Fruit fly (Drosophila melanogaster): Measurements from ENCODE around the gene Lgr4.

Lgr4 gene

DNA sequence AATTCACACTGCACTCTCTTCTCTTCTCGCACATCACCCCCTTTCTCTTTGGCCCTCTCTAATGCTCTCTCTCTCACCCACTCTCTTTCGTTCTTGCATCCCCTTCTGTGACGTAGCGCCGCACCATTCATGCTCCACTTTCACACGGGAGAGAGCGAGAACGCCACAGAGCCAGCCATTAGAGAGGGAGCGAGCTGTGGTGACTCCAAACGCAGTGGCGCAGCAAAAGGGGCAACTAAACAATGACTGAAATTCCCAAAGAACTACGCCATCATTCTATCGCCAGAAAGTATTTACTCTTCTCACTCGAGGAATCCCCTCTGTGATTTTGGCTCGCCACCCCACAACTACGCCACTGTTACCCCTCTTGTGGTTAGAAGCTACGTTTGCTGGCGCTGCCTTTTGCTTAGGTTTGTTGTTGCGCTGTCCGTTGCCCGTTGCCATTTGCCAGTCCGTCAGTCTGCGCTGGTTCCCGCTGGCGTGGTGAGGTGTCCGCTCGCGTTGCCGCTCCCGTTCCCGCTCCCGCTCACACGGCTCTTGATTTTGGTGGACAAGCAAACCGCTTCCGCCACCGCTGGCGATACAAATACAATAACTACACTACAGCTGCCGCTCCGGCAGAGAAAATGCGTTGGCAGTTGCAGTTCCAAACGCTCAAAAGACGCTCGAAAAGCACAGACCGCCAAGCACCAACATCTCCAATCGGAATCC, 57.7 kb downstream of the Lgr4 start:
- TF ChIP-seq Dip3 (GFP tag; optimal IDR thresholded peaks at IDR 0.05) (peak; percentile 99), CG6813 (GFP tag; optimal IDR thresholded peaks at IDR 0.05) (peak; percentile 99), CG15601 (tag; optimal IDR thresholded peaks at IDR 0.05) (peak; percentile 94), cato (GFP tag; optimal IDR thresholded peaks at IDR 0.05; ENCODE audit: borderline replicate concordance) (peak; percentile 96), croc (GFP tag; conservative IDR thresholded peaks at IDR 0.05) (peak; percentile 98), CG9609 (GFP tag; optimal IDR thresholded peaks at IDR 0.05) (peak; percentile 99), CG14050 (GFP tag; IDR thresholded peaks at IDR 0.05) (peak; percentile 99), unc-4 (GFP tag; IDR thresholded peaks at IDR 0.05; ENCODE audit: partially characterized antibody) (0 out of 2 replicates have a peak, but pooled peaks have one; percentile 33), vnd (GFP tag; IDR thresholded peaks at IDR 0.05; ENCODE audit: partially characterized antibody) (no peak), CG42726 (GFP tag; IDR thresholded peaks at IDR 0.05; ENCODE audit: partially characterized antibody) (peak; percentile 3; the same call in 1 of the 2 replicates), pita (GFP tag; optimal IDR thresholded peaks at IDR 0.05) (no peak), Ptx1 (GFP tag; IDR thresholded peaks at IDR 0.05) (peak; percentile 99), sim (GFP tag; IDR thresholded peaks at IDR 0.05) (peak; percentile 98), CG34224 (GFP tag; IDR thresholded peaks at IDR 0.05; ENCODE audit: partially characterized antibody) (peak; percentile 49; the same call in 1 of the 3 replicates), CrebB (tag; optimal IDR thresholded peaks at IDR 0.05) (peak; percentile 98), Dip2 (GFP tag; IDR thresholded peaks at IDR 0.05) (peak; percentile 67), CG17912 (GFP tag; optimal IDR thresholded peaks at IDR 0.05) (peak; percentile 82), sima (GFP tag; optimal IDR thresholded peaks at IDR 0.05) (peak; percentile 97), CG11456 (GFP tag; IDR thresholded peaks at IDR 0.05) (peak; percentile 100), B-H1 (GFP tag; IDR thresholded peaks at IDR 0.05) (peak; percentile 99), CG11398 (GFP tag; optimal IDR thresholded peaks at IDR 0.05) (peak; percentile 99), Doc3 (GFP tag; IDR thresholded peaks at IDR 0.05; ENCODE audit: partially characterized antibody) (no peak), Gsc (GFP tag; IDR thresholded peaks at IDR 0.05) (peak; percentile 97), NfI (GFP tag; optimal IDR thresholded peaks at IDR 0.05) (peak; percentile 99), CG3407 (GFP tag; optimal IDR thresholded peaks at IDR 0.05) (peak; percentile 96), Ets65A (GFP tag) (peak; percentile 100), CG17359 (tag; optimal IDR thresholded peaks at IDR 0.05) (peak; percentile 99), cg (GFP tag; optimal IDR thresholded peaks at IDR 0.05) (no peak), CG4360 (GFP tag; IDR thresholded peaks at IDR 0.05) (peak; percentile 92), Poxn (GFP tag; IDR thresholded peaks at IDR 0.05) (peak; percentile 98), trh (GFP tag; optimal IDR thresholded peaks at IDR 0.05) (peak; percentile 95), CG14965 (GFP tag; optimal IDR thresholded peaks at IDR 0.05; ENCODE audit: borderline replicate concordance) (peak; percentile 90), HLH3B (GFP tag; IDR thresholded peaks at IDR 0.05) (peak; percentile 99), Antp (GFP tag; optimal IDR thresholded peaks at IDR 0.05) (peak; percentile 100), pan (optimal IDR thresholded peaks at IDR 0.05) (no peak), pan (GFP tag; optimal IDR thresholded peaks at IDR 0.05 in 1 of 2, IDR thresholded peaks at IDR 0.05 in 1 of 2) (peak in 1 of 2 experiments; percentile 99), corto (GFP tag; optimal IDR thresholded peaks at IDR 0.05) (peak; percentile 92), E2f2 (GFP tag; IDR thresholded peaks at IDR 0.05) (peak; percentile 89), tgo (GFP tag; IDR thresholded peaks at IDR 0.05) (peak; percentile 99), CG7987 (GFP tag; optimal IDR thresholded peaks at IDR 0.05) (peak; percentile 95), Ssrp (tag; optimal IDR thresholded peaks at IDR 0.05) (peak; percentile 96), fd3F (GFP tag; optimal IDR thresholded peaks at IDR 0.05) (peak; percentile 98), Ravus (GFP tag; IDR thresholded peaks at IDR 0.05) (peak; percentile 97), CG7271 (tag; optimal IDR thresholded peaks at IDR 0.05) (peak; percentile 23), crp (GFP tag; optimal IDR thresholded peaks at IDR 0.05) (peak in 1 of 2 experiments; percentile 74), zen2 (GFP tag; IDR thresholded peaks at IDR 0.05; ENCODE audit: partially characterized antibody) (no peak), CG1529 (GFP tag; optimal IDR thresholded peaks at IDR 0.05) (peak; percentile 97), otp (GFP tag; IDR thresholded peaks at IDR 0.05) (peak; percentile 99), YL-1 (GFP tag; optimal IDR thresholded peaks at IDR 0.05) (peak; percentile 95)

All from whole organism, embryonic.